Worm (Caenorhabditis elegans) whole organism, L3 larva: ENCODE results near the gene C17B7.14.

Source experiments
- R02D3.7 ChIP-seq: fragments of 150-350 bp; optimal IDR thresholded peaks from 2 replicates; lab custom pipeline; 2014; ENCODE audit warnings: missing biosample characterization, missing genetic modification characterization
- ceh-16 ChIP-seq: sonication (generic microtip); optimal IDR thresholded peaks from 2 replicates; lab custom pipeline; 2017; ENCODE audit warnings: missing biosample characterization, missing genetic modification characterization
- ceh-82 ChIP-seq: fragments of 150-350 bp; optimal IDR thresholded peaks from 2 replicates; lab custom pipeline; 2014; ENCODE audit warnings: missing biosample characterization, missing genetic modification characterization
- daf-12 ChIP-seq: fragments of 150-350 bp; optimal IDR thresholded peaks from 2 replicates; lab custom pipeline; 2014; ENCODE audit warnings: missing biosample characterization, missing genetic modification reagents, missing genetic modification characterization
- egl-27 ChIP-seq: sonication (generic microtip); optimal IDR thresholded peaks from 4 replicates; lab custom pipeline; 2017; ENCODE audit warnings: missing biosample characterization, missing genetic modification reagents, missing genetic modification characterization
- egl-5 ChIP-seq: fragments of 150-350 bp; optimal IDR thresholded peaks from 2 replicates; lab custom pipeline; 2017; ENCODE audit warnings: missing biosample characterization, missing genetic modification reagents, missing genetic modification characterization, inconsistent platforms
- elt-1 ChIP-seq: fragments of 150-350 bp; optimal IDR thresholded peaks from 2 replicates; lab custom pipeline; 2014; ENCODE audit warnings: missing biosample characterization, missing genetic modification characterization
- eor-1 ChIP-seq, 2 experiments: fragments of 150-350 bp; optimal IDR thresholded peaks; 2 replicates each; lab custom pipeline; 2014 to 2018; ENCODE audit warnings: missing biosample characterization in 2 of 2, missing genetic modification characterization in 2 of 2
- fkh-2 ChIP-seq: fragments of 150-350 bp; optimal IDR thresholded peaks from 2 replicates; lab custom pipeline; 2014; ENCODE audit warnings: missing biosample characterization, missing genetic modification reagents, missing genetic modification characterization
- hmg-11 ChIP-seq: sonication (generic microtip); optimal IDR thresholded peaks from 2 replicates; lab custom pipeline; 2016; ENCODE audit warnings: missing genetic modification characterization, missing compliant biosample characterization
- jun-1 ChIP-seq: fragments of 150-350 bp; optimal IDR thresholded peaks from 2 replicates; lab custom pipeline; 2014; ENCODE audit warnings: missing biosample characterization, missing genetic modification reagents, missing genetic modification characterization
- lin-39 ChIP-seq: fragments of 150-350 bp; optimal IDR thresholded peaks from 2 replicates; lab custom pipeline; 2018; ENCODE audit warnings: missing biosample characterization, missing genetic modification reagents, missing genetic modification characterization
- lsy-12 ChIP-seq: sonication (generic microtip); optimal IDR thresholded peaks from 2 replicates; lab custom pipeline; 2016; ENCODE audit warnings: mild to moderate bottlenecking, missing genetic modification characterization, missing compliant biosample characterization
- mml-1 ChIP-seq: fragments of 150-350 bp; sonication (generic microtip); optimal IDR thresholded peaks from 3 replicates; lab custom pipeline; 2014; ENCODE audit warnings: missing biosample characterization, missing genetic modification characterization
- nfya-1 ChIP-seq: sonication (generic microtip); optimal IDR thresholded peaks from 2 replicates; lab custom pipeline; 2017; ENCODE audit warnings: missing genetic modification characterization, mild to moderate bottlenecking, missing compliant biosample characterization, antibody characterized with exemption, moderate library complexity; ENCODE audit not compliant: insufficient read depth
- nhr-12 ChIP-seq: fragments of 150-350 bp; optimal IDR thresholded peaks from 2 replicates; lab custom pipeline; 2014; ENCODE audit warnings: missing biosample characterization, missing genetic modification characterization
- nhr-23 ChIP-seq: fragments of 150-350 bp; optimal IDR thresholded peaks from 2 replicates; lab custom pipeline; 2014; ENCODE audit warnings: missing biosample characterization, missing genetic modification reagents, missing genetic modification characterization
- nhr-25 ChIP-seq: sonication (generic microtip); optimal IDR thresholded peaks from 2 replicates; lab custom pipeline; 2017; ENCODE audit warnings: missing biosample characterization, missing genetic modification characterization
- nhr-43 ChIP-seq: sonication (generic microtip); optimal IDR thresholded peaks from 2 replicates; lab custom pipeline; 2016; ENCODE audit warnings: mild to moderate bottlenecking, missing genetic modification characterization, missing compliant biosample characterization; ENCODE audit not compliant: poor library complexity, severe bottlenecking
- nhr-67 ChIP-seq: fragments of 150-350 bp; optimal IDR thresholded peaks from 2 replicates; lab custom pipeline; 2014; ENCODE audit warnings: missing biosample characterization, missing genetic modification characterization
- nhr-77 ChIP-seq: fragments of 150-350 bp; optimal IDR thresholded peaks from 2 replicates; lab custom pipeline; 2014; ENCODE audit warnings: missing biosample characterization, missing genetic modification characterization
- pha-4 ChIP-seq: fragments of 150-350 bp; optimal IDR thresholded peaks from 2 replicates; lab custom pipeline; 2014; ENCODE audit warnings: missing biosample characterization, missing genetic modification reagents, missing genetic modification characterization
- sea-2 ChIP-seq: fragments of 150-350 bp; sonication (generic microtip); optimal IDR thresholded peaks from 4 replicates; lab custom pipeline; 2014; ENCODE audit warnings: missing biosample characterization, missing genetic modification reagents, missing genetic modification characterization
- skn-1 ChIP-seq: fragments of 150-350 bp; optimal IDR thresholded peaks from 2 replicates; lab custom pipeline; 2014; ENCODE audit warnings: missing biosample characterization, missing genetic modification characterization
- snpc-4 ChIP-seq: fragments of 150-350 bp; optimal IDR thresholded peaks from 2 replicates; lab custom pipeline; 2014; ENCODE audit warnings: missing biosample characterization, missing genetic modification characterization
- tbx-2 ChIP-seq: sonication (generic microtip); optimal IDR thresholded peaks from 2 replicates; lab custom pipeline; 2016; ENCODE audit warnings: mild to moderate bottlenecking, missing genetic modification characterization, missing compliant biosample characterization
- unc-39 ChIP-seq: sonication (generic microtip); optimal IDR thresholded peaks from 4 replicates; lab custom pipeline; 2017; ENCODE audit warnings: missing biosample characterization, missing genetic modification characterization
- unc-62 ChIP-seq: fragments of 150-350 bp; sonication (generic microtip); optimal IDR thresholded peaks from 4 replicates; lab custom pipeline; 2014; ENCODE audit warnings: missing biosample characterization, missing genetic modification reagents, missing genetic modification characterization
- zag-1 ChIP-seq: fragments of 150-350 bp; optimal IDR thresholded peaks from 2 replicates; lab custom pipeline; 2014; ENCODE audit warnings: missing biosample characterization, missing genetic modification characterization
- ztf-11 ChIP-seq: fragments of 150-350 bp; optimal IDR thresholded peaks from 2 replicates; lab custom pipeline; 2014; ENCODE audit warnings: missing biosample characterization, missing genetic modification characterization

Gene C17B7.14

ce11 chrV:3280009-3280408, 40.3 kb downstream of the C17B7.14 start, which contains the start of gene T28A11.2:
T28A11.2 (plus strand) TSS chrV:3280379.
- no peak for TF ChIP-seq mml-1 (tag; lab: Kevin White, UChicago)
- TF ChIP-seq nfya-1: no peak
- no peak for TF ChIP-seq lin-39 (tag; lab: Kevin White, UChicago)
- no peak for TF ChIP-seq nhr-25 (tag; lab: Kevin White, UChicago)
- TF ChIP-seq egl-27 (tag; lab: Kevin White, UChicago): no peak
- no peak for TF ChIP-seq tbx-2 (tag; lab: Kevin White, UChicago)
- no peak for TF ChIP-seq snpc-4 (tag; lab: Kevin White, UChicago)
- no peak for TF ChIP-seq nhr-77 (tag; lab: Kevin White, UChicago)
- TF ChIP-seq fkh-2 (tag; lab: Kevin White, UChicago): no peak
- TF ChIP-seq unc-62 (GFP tag; lab: Kevin White, UChicago): no peak
- no peak for TF ChIP-seq eor-1 (tag; optimal IDR thresholded peaks at IDR 0.05; lab: Kevin White, UChicago)
- TF ChIP-seq, all 47 proteins: peak for 0

ce11 chrV:3279138-3279537, 41.2 kb downstream of the C17B7.14 start:
- TF ChIP-seq R02D3.7 (tag; lab: Kevin White, UChicago) (no peak), egl-5 (tag; lab: Kevin White, UChicago) (peak; percentile 26)

ce11 chrV:3278101-3278639, 42.2 kb downstream of the C17B7.14 start, which contains the start of gene fbxa-64:
fbxa-64 (minus strand) TSS chrV:3278151.
- no peak for TF ChIP-seq lsy-12 (tag; lab: Kevin White, UChicago)
- TF ChIP-seq snpc-4 (tag; lab: Kevin White, UChicago): no peak
- no peak for TF ChIP-seq nhr-77 (tag; lab: Kevin White, UChicago)
- TF ChIP-seq hmg-11: peak; percentile 29
- no peak for TF ChIP-seq jun-1 (tag; lab: Kevin White, UChicago)
- TF ChIP-seq ceh-16 (tag; lab: Kevin White, UChicago): no peak

- TF ChIP-seq egl-5 (tag; lab: Kevin White, UChicago) (peak; percentile 26), lin-39 (tag; lab: Kevin White, UChicago) (peak; percentile 32), sea-2 (no peak)
Measured at ce11 chrV:3276184-3276583, 44.1 kb downstream of the C17B7.14 start.

DNA sequence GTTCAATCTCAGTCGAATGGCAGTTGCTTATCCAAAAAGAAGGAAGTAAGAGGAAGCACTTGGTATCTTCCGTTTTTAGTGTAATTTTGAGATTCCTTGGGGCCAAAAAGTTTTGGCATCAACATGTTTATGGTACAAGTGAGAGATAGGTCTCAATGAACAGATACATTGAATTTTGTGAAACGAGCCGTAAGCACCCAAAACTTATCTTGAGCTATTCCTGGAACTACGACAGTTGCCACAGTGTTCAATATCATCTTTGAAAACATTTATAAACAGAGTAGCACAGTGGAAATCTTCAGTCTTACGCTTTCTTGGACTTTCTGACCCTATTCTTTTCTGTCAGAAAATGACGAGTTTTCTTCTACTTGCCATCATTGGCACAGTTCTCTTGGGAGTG, 45.3 kb downstream of the C17B7.14 start, which contains the start of gene T28A11.3:
TSS of gene T28A11.3 (plus strand) at position 301 of the 400 bp plus-strand sequence.
- TF ChIP-seq eor-1 (tag; optimal IDR thresholded peaks at IDR 0.05; lab: Kevin White, UChicago): no peak
- no peak for TF ChIP-seq elt-1 (tag; lab: Kevin White, UChicago)
- no peak for TF ChIP-seq nhr-23 (tag; lab: Kevin White, UChicago)
- no peak for TF ChIP-seq pha-4
- no peak for TF ChIP-seq zag-1

ce11 chrV:3273577-3274100, 46.7 kb downstream of the C17B7.14 start, which contains the start of gene T28A11.4:
T28A11.4 (plus strand) TSS chrV:3274050.
- TF ChIP-seq skn-1 (tag; lab: Kevin White, UChicago) (no peak), daf-12 (tag; lab: Kevin White, UChicago) (no peak), R02D3.7 (tag; lab: Kevin White, UChicago) (no peak), eor-1 (tag; optimal IDR thresholded peaks at IDR 0.05; lab: Kevin White, UChicago) (no peak), nhr-67 (no peak)

DNA sequence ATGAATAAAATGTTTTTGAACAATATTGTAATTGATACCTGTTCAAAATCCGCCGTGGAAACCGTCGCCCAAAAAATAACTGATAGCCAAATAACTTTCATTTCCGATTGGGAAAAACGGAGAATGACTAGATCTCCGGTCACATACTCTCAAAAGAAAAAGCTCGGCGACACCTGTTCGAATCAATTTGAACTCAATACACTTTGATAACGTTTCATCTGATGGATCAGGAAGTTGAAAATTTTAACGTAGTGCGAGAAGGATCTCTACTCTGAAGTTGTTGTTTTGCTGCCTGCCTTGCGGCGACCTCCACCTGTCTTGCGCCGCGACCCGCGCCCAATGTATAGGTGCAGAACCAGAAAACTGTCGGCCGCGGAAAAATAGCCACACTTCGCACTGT, 47.2 kb downstream of the C17B7.14 start, which contains the start of gene T28A11.20:
TSS of gene T28A11.20 (minus strand) at position 101 of the 400 bp plus-strand sequence.
- TF ChIP-seq unc-39 (tag; lab: Kevin White, UChicago) (no peak), ztf-11 (no peak), sea-2 (no peak), nhr-12 (tag; lab: Kevin White, UChicago) (no peak), ceh-82 (tag; lab: Kevin White, UChicago) (no peak), nhr-43 (tag; lab: Kevin White, UChicago) (no peak), nhr-25 (tag; lab: Kevin White, UChicago) (no peak), mml-1 (tag; lab: Kevin White, UChicago) (no peak)
